Worm (Caenorhabditis elegans) whole organism, L2 larva: ENCODE data around the gene chpf-1.

ENCODE experiments used
- C34F6.9 ChIP-seq: fragments of 150-350 bp; optimal IDR thresholded peaks from 2 replicates; lab custom pipeline; 2014; ENCODE audit warnings: missing biosample characterization, missing genetic modification characterization
- F13H6.1 ChIP-seq: sonication (generic microtip); optimal IDR thresholded peaks from 2 replicates; lab custom pipeline; 2016; ENCODE audit warnings: missing genetic modification characterization, missing compliant biosample characterization
- R02D3.7 ChIP-seq: fragments of 150-350 bp; optimal IDR thresholded peaks from 2 replicates; lab custom pipeline; 2014; ENCODE audit warnings: missing biosample characterization, missing genetic modification characterization
- Y55F3AM.14 ChIP-seq: fragments of 200-800 bp; sonication (Bioruptor generic); optimal IDR thresholded peaks from 2 replicates; lab custom pipeline; 2018; ENCODE audit warnings: mild to moderate bottlenecking, missing genetic modification characterization, missing compliant biosample characterization
- ZK546.5 ChIP-seq: sonication (generic microtip); optimal IDR thresholded peaks from 2 replicates; lab custom pipeline; 2017; ENCODE audit warnings: missing biosample characterization, missing genetic modification characterization
- alr-1 ChIP-seq: fragments of 150-350 bp; optimal IDR thresholded peaks from 2 replicates; lab custom pipeline; 2014; ENCODE audit warnings: missing biosample characterization, missing genetic modification characterization
- ama-1 ChIP-seq: fragments of 150-350 bp; optimal IDR thresholded peaks from 2 replicates; lab custom pipeline; 2018; ENCODE audit warnings: inconsistent platforms
- blmp-1 ChIP-seq: sonication (generic microtip); optimal IDR thresholded peaks from 2 replicates; lab custom pipeline; 2017; ENCODE audit warnings: missing genetic modification characterization, mild to moderate bottlenecking, missing compliant biosample characterization, antibody characterized with exemption, moderate library complexity; ENCODE audit not compliant: insufficient read depth
- ceh-16 ChIP-seq: fragments of 150-350 bp; optimal IDR thresholded peaks from 2 replicates; lab custom pipeline; 2014; ENCODE audit warnings: missing biosample characterization, missing genetic modification characterization
- ceh-82 ChIP-seq: fragments of 150-350 bp; optimal IDR thresholded peaks from 2 replicates; lab custom pipeline; 2014; ENCODE audit warnings: missing biosample characterization, missing genetic modification characterization
- crh-2 ChIP-seq: sonication (generic microtip); optimal IDR thresholded peaks from 2 replicates; lab custom pipeline; 2017; ENCODE audit warnings: missing biosample characterization, missing genetic modification characterization
- dmd-4 ChIP-seq: sonication (generic microtip); optimal IDR thresholded peaks from 2 replicates; lab custom pipeline; 2017; ENCODE audit warnings: missing biosample characterization, missing genetic modification characterization
- egl-27 ChIP-seq: sonication (generic microtip); optimal IDR thresholded peaks from 3 replicates; lab custom pipeline; 2017; ENCODE audit warnings: missing biosample characterization, missing genetic modification reagents, missing genetic modification characterization
- elt-3 ChIP-seq: sonication (generic microtip); optimal IDR thresholded peaks from 2 replicates; lab custom pipeline; 2017; ENCODE audit warnings: missing biosample characterization, missing genetic modification characterization
- fos-1 ChIP-seq: fragments of 150-350 bp; optimal IDR thresholded peaks from 2 replicates; lab custom pipeline; 2014; ENCODE audit warnings: missing biosample characterization, missing genetic modification characterization
- gmeb-1 ChIP-seq: fragments of 150-350 bp; optimal IDR thresholded peaks from 2 replicates; lab custom pipeline; 2014; ENCODE audit warnings: missing biosample characterization, missing genetic modification characterization
- lin-11 ChIP-seq: fragments of 150-350 bp; sonication (generic microtip); optimal IDR thresholded peaks from 2 replicates; lab custom pipeline; 2014; ENCODE audit warnings: missing biosample characterization, missing genetic modification characterization, inconsistent platforms, mixed read lengths
- lin-13 ChIP-seq: fragments of 150-350 bp; optimal IDR thresholded peaks from 2 replicates; lab custom pipeline; 2014; ENCODE audit warnings: missing biosample characterization, missing genetic modification reagents, missing genetic modification characterization
- lin-39 ChIP-seq: fragments of 150-350 bp; optimal IDR thresholded peaks from 2 replicates; lab custom pipeline; 2014; ENCODE audit warnings: missing biosample characterization, missing genetic modification reagents, missing genetic modification characterization
- lsy-2 ChIP-seq, 2 experiments: fragments of 150-350 bp in 1 of 2; sonication (generic microtip) in 1 of 2; optimal IDR thresholded peaks; 2 replicates each; lab custom pipeline; 2014 to 2017; ENCODE audit warnings: missing biosample characterization in 2 of 2, missing genetic modification characterization in 2 of 2
- mab-5 ChIP-seq: fragments of 150-350 bp; optimal IDR thresholded peaks from 2 replicates; lab custom pipeline; 2014; ENCODE audit warnings: missing biosample characterization, missing genetic modification characterization
- mbf-1 ChIP-seq: sonication (generic microtip); optimal IDR thresholded peaks from 2 replicates; lab custom pipeline; 2017; ENCODE audit warnings: missing biosample characterization, missing genetic modification characterization
- mdl-1 ChIP-seq, 2 experiments: fragments of 150-350 bp in 1 of 2; sonication (generic microtip) in 1 of 2; optimal IDR thresholded peaks; 2 replicates each; lab custom pipeline; 2017; ENCODE audit warnings: missing biosample characterization in 2 of 2, missing genetic modification characterization in 2 of 2
- nhr-10 ChIP-seq: sonication (generic microtip); optimal IDR thresholded peaks from 2 replicates; lab custom pipeline; 2017; ENCODE audit warnings: missing biosample characterization, missing genetic modification characterization
- nhr-11 ChIP-seq: fragments of 150-350 bp; optimal IDR thresholded peaks from 2 replicates; lab custom pipeline; 2014; ENCODE audit warnings: missing biosample characterization, missing genetic modification characterization
- nhr-129 ChIP-seq: fragments of 150-350 bp; optimal IDR thresholded peaks from 2 replicates; lab custom pipeline; 2014; ENCODE audit warnings: missing biosample characterization, missing genetic modification characterization
- nhr-21 ChIP-seq: fragments of 150-350 bp; optimal IDR thresholded peaks from 2 replicates; lab custom pipeline; 2014; ENCODE audit warnings: missing biosample characterization, missing genetic modification characterization
- nhr-23 ChIP-seq: fragments of 150-350 bp; optimal IDR thresholded peaks from 2 replicates; lab custom pipeline; 2014; ENCODE audit warnings: missing biosample characterization, missing genetic modification reagents, missing genetic modification characterization
- nhr-237 ChIP-seq: fragments of 150-350 bp; optimal IDR thresholded peaks from 2 replicates; lab custom pipeline; 2014; ENCODE audit warnings: missing biosample characterization, missing genetic modification characterization
- nhr-25 ChIP-seq: fragments of 150-350 bp; sonication (generic microtip); optimal IDR thresholded peaks from 3 replicates; lab custom pipeline; 2014; ENCODE audit warnings: missing biosample characterization, missing genetic modification characterization
- nhr-6 ChIP-seq: fragments of 150-350 bp; optimal IDR thresholded peaks from 2 replicates; lab custom pipeline; 2014; ENCODE audit warnings: missing biosample characterization, missing genetic modification characterization
- nhr-77 ChIP-seq: fragments of 150-350 bp; optimal IDR thresholded peaks from 2 replicates; lab custom pipeline; 2014; ENCODE audit warnings: missing biosample characterization, missing genetic modification characterization
- peb-1 ChIP-seq: fragments of 150-350 bp; optimal IDR thresholded peaks from 2 replicates; lab custom pipeline; 2014; ENCODE audit warnings: missing biosample characterization, missing genetic modification characterization
- sma-9 ChIP-seq, 2 experiments: fragments of 150-350 bp in 1 of 2; sonication (generic microtip) in 1 of 2; optimal IDR thresholded peaks; 2 replicates each; lab custom pipeline; 2014 to 2016; ENCODE audit warnings: missing genetic modification characterization in 2 of 2, mild to moderate bottlenecking in 1 of 2, missing biosample characterization in 1 of 2, missing compliant biosample characterization in 1 of 2, missing genetic modification reagents in 1 of 2, moderate library complexity in 1 of 2
- snpc-4 ChIP-seq: fragments of 150-350 bp; optimal IDR thresholded peaks from 2 replicates; lab custom pipeline; 2014; ENCODE audit warnings: missing biosample characterization, missing genetic modification characterization
- unc-39 ChIP-seq: fragments of 150-350 bp; optimal IDR thresholded peaks from 2 replicates; lab custom pipeline; 2014; ENCODE audit warnings: missing biosample characterization, missing genetic modification characterization
- unc-55 ChIP-seq: fragments of 150-350 bp; sonication (generic microtip); optimal IDR thresholded peaks from 3 replicates; lab custom pipeline; 2014; ENCODE audit warnings: missing biosample characterization, missing genetic modification reagents, missing genetic modification characterization
- unc-62 ChIP-seq: fragments of 150-350 bp; optimal IDR thresholded peaks from 2 replicates; lab custom pipeline; 2014; ENCODE audit warnings: missing biosample characterization, missing genetic modification reagents, missing genetic modification characterization
- zag-1 ChIP-seq: fragments of 150-350 bp; optimal IDR thresholded peaks from 2 replicates; lab custom pipeline; 2014; ENCODE audit warnings: missing biosample characterization, missing genetic modification characterization
- ztf-1 ChIP-seq: fragments of 200-800 bp; sonication (Bioruptor generic); conservative IDR thresholded peaks from 2 replicates; pipeline ENCODE4 v1.3.6; 2022; ENCODE audit warnings: missing genetic modification characterization, missing compliant biosample characterization
- ztf-11 ChIP-seq: sonication (generic microtip); optimal IDR thresholded peaks from 2 replicates; lab custom pipeline; 2017; ENCODE audit warnings: missing biosample characterization, missing genetic modification characterization
- ztf-4 ChIP-seq: fragments of 150-350 bp; optimal IDR thresholded peaks from 2 replicates; lab custom pipeline; 2014; ENCODE audit warnings: missing biosample characterization, missing genetic modification characterization

chpf-1 gene

ce11 chrV:10248255-10248979 is 45.1 kb upstream of the chpf-1 start, which contains the start of gene akt-1:
TSS of gene akt-1 (plus strand) at chrV:10248905.
- TF ChIP-seq ceh-82 (tag; lab: Kevin White, UChicago) (no peak), ztf-4 (tag; lab: Kevin White, UChicago) (no peak), F13H6.1 (tag; lab: Kevin White, UChicago) (no peak), egl-27 (tag; lab: Kevin White, UChicago) (no peak), unc-62 (no peak), ceh-16 (tag; lab: Kevin White, UChicago) (no peak), nhr-237 (tag; lab: Kevin White, UChicago) (no peak), nhr-77 (tag; lab: Kevin White, UChicago) (no peak), ama-1 (lab: Kevin White, UChicago) (no peak), gmeb-1 (tag; lab: Kevin White, UChicago) (no peak), nhr-21 (tag; lab: Kevin White, UChicago) (no peak)

- peak in 1 of 2 experiments; percentile 38 for TF ChIP-seq lsy-2 (tag; optimal IDR thresholded peaks at IDR 0.05; lab: Kevin White, UChicago)
- no peak for TF ChIP-seq nhr-11 (tag; lab: Kevin White, UChicago)
- no peak for TF ChIP-seq unc-55 (GFP tag; lab: Kevin White, UChicago)
- peak; percentile 37 for TF ChIP-seq C34F6.9 (tag; lab: Kevin White, UChicago)
- TF ChIP-seq nhr-25 = no peak
- peak; percentile 32 for TF ChIP-seq nhr-129 (tag; lab: Kevin White, UChicago)
- no peak for TF ChIP-seq ztf-11
Measured at ce11 chrV:10247673-10248239, 44.5 kb upstream of the chpf-1 start.

- TF ChIP-seq nhr-21 (tag; lab: Kevin White, UChicago) = no peak
- peak in 1 of 2 experiments; percentile 15 for TF ChIP-seq mdl-1 (tag; optimal IDR thresholded peaks at IDR 0.05; lab: Kevin White, UChicago)
- no peak for TF ChIP-seq lin-13 (GFP tag; lab: Kevin White, UChicago)
- peak; percentile 0 for TF ChIP-seq sma-9 (GFP tag; optimal IDR thresholded peaks at IDR 0.05; lab: Kevin White, UChicago)
- no peak for TF ChIP-seq sma-9 (tag; optimal IDR thresholded peaks at IDR 0.05; lab: Kevin White, UChicago)
- TF ChIP-seq, all 48 proteins: peak for 2
Measured at ce11 chrV:10246967-10247366, 43.7 kb upstream of the chpf-1 start.

- TF ChIP-seq lin-39 (tag; lab: Kevin White, UChicago) (no peak), nhr-237 (tag; lab: Kevin White, UChicago) (no peak), unc-62 (no peak), unc-39 (no peak), lin-11 (tag; lab: Kevin White, UChicago) (peak; percentile 19), peb-1 (tag; lab: Kevin White, UChicago) (no peak), nhr-23 (tag; lab: Kevin White, UChicago) (no peak), ceh-82 (tag; lab: Kevin White, UChicago) (no peak), ceh-16 (tag; lab: Kevin White, UChicago) (no peak), R02D3.7 (no peak), ama-1 (lab: Kevin White, UChicago) (no peak), ztf-4 (tag; lab: Kevin White, UChicago) (peak; percentile 29), nhr-6 (tag; lab: Kevin White, UChicago) (peak; percentile 47), snpc-4 (tag; lab: Kevin White, UChicago) (no peak), mbf-1 (no peak), mdl-1 (tag; optimal IDR thresholded peaks at IDR 0.05; lab: Kevin White, UChicago) (peak; percentile 72 to 94), zag-1 (tag; lab: Kevin White, UChicago) (no peak), sma-9 (GFP tag; optimal IDR thresholded peaks at IDR 0.05; lab: Kevin White, UChicago) (peak; percentile 67), sma-9 (tag; optimal IDR thresholded peaks at IDR 0.05; lab: Kevin White, UChicago) (no peak), ztf-1 (GFP tag; lab: Robert Waterston, UW) (no peak), C34F6.9 (tag; lab: Kevin White, UChicago) (peak; percentile 79), F13H6.1 (tag; lab: Kevin White, UChicago) (no peak), nhr-25 (no peak), lsy-2 (tag; optimal IDR thresholded peaks at IDR 0.05; lab: Kevin White, UChicago) (peak; percentile 11 to 73), mab-5 (tag; lab: Kevin White, UChicago) (no peak), nhr-10 (tag; lab: Kevin White, UChicago) (no peak), nhr-11 (tag; lab: Kevin White, UChicago) (no peak), dmd-4 (tag; lab: Kevin White, UChicago) (no peak), blmp-1 (tag; lab: Kevin White, UChicago) (no peak), nhr-129 (tag; lab: Kevin White, UChicago) (peak; percentile 88), unc-55 (GFP tag; lab: Kevin White, UChicago) (no peak), alr-1 (tag; lab: Kevin White, UChicago) (no peak), egl-27 (tag; lab: Kevin White, UChicago) (no peak), ZK546.5 (no peak), fos-1 (peak; percentile 6), ztf-11 (no peak), crh-2 (tag; lab: Kevin White, UChicago) (peak; percentile 68), nhr-77 (tag; lab: Kevin White, UChicago) (no peak), Y55F3AM.14 (no peak), elt-3 (tag; lab: Kevin White, UChicago) (no peak), lin-13 (GFP tag; lab: Kevin White, UChicago) (peak; percentile 27)
Measured at ce11 chrV:10246443-10246885, 43.2 kb upstream of the chpf-1 start.
